Worm (Caenorhabditis elegans): Measurements from ENCODE around the gene B0252.1.

Gene B0252.1

DNA sequence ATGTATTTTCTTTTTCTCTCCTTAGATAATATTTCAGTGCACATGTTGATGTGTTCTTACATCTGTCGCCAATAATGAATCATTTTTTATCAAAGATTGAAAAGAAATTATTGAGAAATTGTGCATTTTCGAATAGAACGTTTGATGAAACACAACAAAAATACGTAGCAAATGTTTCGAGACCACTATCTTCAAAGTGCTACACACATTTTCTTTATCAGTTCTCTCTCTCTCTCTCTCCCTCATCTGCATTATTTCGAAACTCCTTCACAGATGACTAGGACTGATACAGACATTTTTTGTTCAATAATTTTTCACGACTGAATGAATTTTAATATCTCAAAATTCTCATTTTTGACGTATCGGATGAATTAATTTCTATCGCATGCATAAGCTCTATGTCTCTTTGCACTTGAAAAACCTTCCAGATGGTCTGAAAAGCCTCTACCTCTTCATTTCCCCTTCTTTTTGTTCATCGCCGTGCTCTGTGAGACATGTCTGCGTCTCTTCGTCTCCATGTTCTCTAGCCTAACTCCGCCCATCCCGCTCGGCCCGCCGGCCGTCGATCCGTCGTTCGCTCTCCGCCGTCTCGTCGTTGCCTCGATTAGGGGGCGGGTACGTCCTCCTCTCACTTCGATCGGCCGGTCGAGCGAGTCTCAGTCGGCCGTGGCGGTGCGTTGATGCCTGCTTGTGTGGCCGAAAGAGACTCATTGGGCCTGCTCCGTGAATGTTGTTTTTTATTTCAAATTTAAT, 24.0 kb downstream of the B0252.1 start (continued):
- TF ChIP-seq egrh-3 (GFP tag; IDR thresholded peaks at IDR 0.05) = peak; percentile 86; the same call in 1 of the 2 replicates
- TF ChIP-seq rpc-1 (optimal IDR thresholded peaks at IDR 0.05) = no peak
- TF ChIP-seq rpc-1 (tag; optimal IDR thresholded peaks at IDR 0.05) = no peak
- TF ChIP-seq hmg-20 (GFP tag; IDR thresholded peaks at IDR 0.05) = no peak
- no peak for TF ChIP-seq xnd-1 (tag; optimal IDR thresholded peaks at IDR 0.05)
- no peak for TF ChIP-seq Y53G8AR.9 (GFP tag; conservative IDR thresholded peaks at IDR 0.05)

DNA sequence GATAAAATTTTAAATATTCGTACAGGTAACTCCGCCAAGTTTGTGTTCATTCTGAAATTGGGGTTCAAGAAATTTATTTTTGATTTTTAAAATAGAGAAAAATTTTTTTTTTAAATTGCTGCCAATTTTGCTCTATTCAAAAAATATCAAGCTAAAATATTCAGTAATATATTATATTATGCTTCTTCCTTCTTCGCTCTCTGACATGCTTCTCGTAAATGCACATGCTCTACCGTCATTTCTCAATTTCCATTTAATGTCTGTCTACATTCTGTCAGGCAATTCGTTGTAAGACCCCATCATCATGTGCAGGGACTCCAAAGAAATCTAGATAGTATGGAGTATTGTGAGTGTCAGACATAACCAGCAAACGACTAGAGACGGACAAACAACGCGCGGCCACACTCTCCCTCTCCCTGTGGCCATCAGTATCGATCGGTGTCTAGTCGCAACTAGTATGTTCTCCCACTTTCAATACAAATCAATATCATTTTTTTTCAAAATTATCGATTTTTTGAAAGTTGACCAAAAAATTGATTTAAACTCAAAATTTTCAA, 31.8 kb downstream of the B0252.1 start, which contains the start of the genes malt-1 and ceh-38:
Gene malt-1, minus strand, starts transcription at position 51 of the 557 bp plus-strand sequence.
Gene ceh-38, plus strand, starts transcription at position 277 of the 557 bp plus-strand sequence.
- TF ChIP-seq cebp-2 (GFP tag; IDR thresholded peaks at IDR 0.05) = no peak
- peak; percentile 58; the same call in 1 of the 2 replicates for TF ChIP-seq K11D2.4 (GFP tag; IDR thresholded peaks at IDR 0.05)
- TF ChIP-seq Y67H2A.10 (GFP tag; conservative IDR thresholded peaks at IDR 0.05) = peak; percentile 63; the same call in 1 of the 2 replicates
- no peak for TF ChIP-seq T26A5.8 (tag; optimal IDR thresholded peaks at IDR 0.05)
- TF ChIP-seq nfya-2 (GFP tag; IDR thresholded peaks at IDR 0.05) = no peak
- no peak for TF ChIP-seq C17E4.6 (GFP tag; IDR thresholded peaks at IDR 0.05)
- peak; percentile 0 for TF ChIP-seq snpc-1.1 (tag; optimal IDR thresholded peaks at IDR 0.05; ENCODE audit: insufficient read depth)
- peak; percentile 5 for TF ChIP-seq snpc-4 (GFP tag; optimal IDR thresholded peaks at IDR 0.05)
- peak; percentile 81 to 89 (median 86) for TF ChIP-seq snpc-4 (tag; optimal IDR thresholded peaks at IDR 0.05)
- no peak for TF ChIP-seq F37B4.10 (GFP tag; IDR thresholded peaks at IDR 0.05)
- peak; percentile 56 for TF ChIP-seq somi-1 (GFP tag; optimal IDR thresholded peaks at IDR 0.05)
- TF ChIP-seq attf-5 (GFP tag; optimal IDR thresholded peaks at IDR 0.05) = peak; percentile 98
- TF ChIP-seq lin-26 (GFP tag; IDR thresholded peaks at IDR 0.05) = 0 out of 2 replicates have a peak, but pooled peaks have one; percentile 41
- no peak for TF ChIP-seq F10E7.11 (tag; optimal IDR thresholded peaks at IDR 0.05)
- TF ChIP-seq F57A8.1 (GFP tag; optimal IDR thresholded peaks at IDR 0.05) = no peak
- no peak for TF ChIP-seq egl-18 (GFP tag; IDR thresholded peaks at IDR 0.05)
- TF ChIP-seq D2030.7 (GFP tag; IDR thresholded peaks at IDR 0.05) = no peak
- TF ChIP-seq let-526 (GFP tag; IDR thresholded peaks at IDR 0.05) = 0 out of 2 replicates have a peak, but pooled peaks have one; percentile 41
- TF ChIP-seq ztf-18 (tag; optimal IDR thresholded peaks at IDR 0.05) = peak; percentile 50
- TF ChIP-seq xnd-1 (tag; optimal IDR thresholded peaks at IDR 0.05) = no peak
- no peak for TF ChIP-seq egrh-3 (GFP tag; IDR thresholded peaks at IDR 0.05)
- TF ChIP-seq Y53F4B.3 (GFP tag; IDR thresholded peaks at IDR 0.05) = no peak
- TF ChIP-seq ceh-91 (GFP tag; IDR thresholded peaks at IDR 0.05) = no peak
- TF ChIP-seq ztf-22 (GFP tag; optimal IDR thresholded peaks at IDR 0.05) = no peak
- no peak for TF ChIP-seq ceh-40 (GFP tag; IDR thresholded peaks at IDR 0.05)
- no peak for TF ChIP-seq F22D6.2 (tag; optimal IDR thresholded peaks at IDR 0.05)
- TF ChIP-seq B0035.1 (tag; optimal IDR thresholded peaks at IDR 0.05) = no peak
- TF ChIP-seq Y53G8AR.9 (GFP tag; conservative IDR thresholded peaks at IDR 0.05) = no peak
- no peak for TF ChIP-seq aptf-3 (GFP tag; IDR thresholded peaks at IDR 0.05)
- TF ChIP-seq F39B2.1 (GFP tag; IDR thresholded peaks at IDR 0.05) = no peak
- no peak for TF ChIP-seq ztf-28 (GFP tag; IDR thresholded peaks at IDR 0.05)
- TF ChIP-seq nhr-27 (tag; optimal IDR thresholded peaks at IDR 0.05) = no peak
- TF ChIP-seq gei-17 (GFP tag; optimal IDR thresholded peaks at IDR 0.05) = peak; percentile 71
- TF ChIP-seq tbp1 (GFP tag; optimal IDR thresholded peaks at IDR 0.05) = peak; percentile 65
- TF ChIP-seq tbx-9 (tag; optimal IDR thresholded peaks at IDR 0.05; ENCODE audit: borderline replicate concordance) = no peak
- TF ChIP-seq hmg-1.2 (GFP tag; IDR thresholded peaks at IDR 0.05) = peak; percentile 86
- TF ChIP-seq cebp-1 (GFP tag; IDR thresholded peaks at IDR 0.05) = peak; percentile 63; the same call in 1 of the 2 replicates
- TF ChIP-seq cebp-1 (tag; optimal IDR thresholded peaks at IDR 0.05) = peak; percentile 90
- peak; percentile 90 for TF ChIP-seq nhr-80 (tag; optimal IDR thresholded peaks at IDR 0.05)
- no peak for TF ChIP-seq madf-6 (GFP tag; IDR thresholded peaks at IDR 0.05)
- TF ChIP-seq ztf-6 (GFP tag; IDR thresholded peaks at IDR 0.05) = no peak
- no peak for TF ChIP-seq Y95B8A.8 (GFP tag; IDR thresholded peaks at IDR 0.05)
- no peak for TF ChIP-seq F55B11.4 (tag; optimal IDR thresholded peaks at IDR 0.05; ENCODE audit: borderline replicate concordance, insufficient read depth)
